Worm (Caenorhabditis elegans) whole organism, L4 larva: ENCODE data around the gene ensh-1.

Source experiments
- F37D6.2 ChIP-seq: sonication (generic microtip); optimal IDR thresholded peaks from 2 replicates; lab custom pipeline; 2016; ENCODE audit warnings: mild to moderate bottlenecking, missing genetic modification characterization, missing compliant biosample characterization
- T26A8.4 ChIP-seq: fragments of 200-800 bp; sonication (Bioruptor generic); IDR thresholded peaks from 2 replicates; pipeline ENCODE4 v1.3.6; 2022; ENCODE audit warnings: missing genetic modification characterization, missing compliant biosample characterization
- Y105C5A.15 ChIP-seq: fragments of 200-800 bp; sonication (Bioruptor generic); IDR thresholded peaks from 2 replicates; pipeline ENCODE4 v1.3.6; 2022; ENCODE audit warnings: missing genetic modification characterization, missing compliant biosample characterization
- Y75B8A.6 ChIP-seq: fragments of 200-800 bp; sonication (Bioruptor generic); IDR thresholded peaks from 2 replicates; pipeline ENCODE4 v1.3.6; 2022; ENCODE audit warnings: missing genetic modification reagents, missing genetic modification characterization, missing compliant biosample characterization
- ZK337.2 ChIP-seq: fragments of 200-800 bp; sonication (Bioruptor generic); IDR thresholded peaks from 2 replicates; pipeline ENCODE4 v1.3.6; 2022; ENCODE audit warnings: missing genetic modification reagents, missing genetic modification characterization, missing compliant biosample characterization
- aha-1 ChIP-seq: fragments of 150-350 bp; peaks from one replicate; lab custom pipeline; 2014; ENCODE audit warnings: missing biosample characterization, missing genetic modification characterization
- ceh-28 ChIP-seq: fragments of 150-350 bp; optimal IDR thresholded peaks from 2 replicates; lab custom pipeline; 2014; ENCODE audit warnings: missing biosample characterization, missing genetic modification reagents, missing genetic modification characterization
- ceh-32 ChIP-seq: sonication (generic microtip); optimal IDR thresholded peaks from 2 replicates; lab custom pipeline; 2016; ENCODE audit warnings: mild to moderate bottlenecking, missing genetic modification characterization, missing compliant biosample characterization; ENCODE audit not compliant: poor library complexity
- ceh-62 ChIP-seq: sonication (generic microtip); optimal IDR thresholded peaks from 2 replicates; lab custom pipeline; 2017; ENCODE audit warnings: missing biosample characterization, missing genetic modification characterization
- daf-8 ChIP-seq: fragments of 200-800 bp; sonication (Bioruptor generic); IDR thresholded peaks from 2 replicates; pipeline ENCODE4 v1.3.6; 2022; ENCODE audit warnings: missing genetic modification characterization, missing compliant biosample characterization
- dpl-1 ChIP-seq: fragments of 150-350 bp; optimal IDR thresholded peaks from 2 replicates; lab custom pipeline; 2014; ENCODE audit warnings: missing biosample characterization, missing genetic modification reagents, missing genetic modification characterization
- gei-8 ChIP-seq: fragments of 200-800 bp; sonication (Bioruptor generic); optimal IDR thresholded peaks from 2 replicates; lab custom pipeline; 2018; ENCODE audit warnings: mild to moderate bottlenecking, missing genetic modification characterization, missing compliant biosample characterization
- hmg-1.1 ChIP-seq: fragments of 200-800 bp; sonication (Bioruptor generic); IDR thresholded peaks from 2 replicates; pipeline ENCODE4 v1.3.6; 2022; ENCODE audit warnings: missing genetic modification reagents, missing genetic modification characterization, missing compliant biosample characterization
- lin-1 ChIP-seq: fragments of 200-800 bp; sonication (Bioruptor generic); IDR thresholded peaks from 2 replicates; pipeline ENCODE4 v1.3.6; 2022; ENCODE audit warnings: missing genetic modification reagents, missing genetic modification characterization, missing compliant biosample characterization
- lin-13 ChIP-seq: fragments of 150-350 bp; optimal IDR thresholded peaks from 2 replicates; lab custom pipeline; 2014; ENCODE audit warnings: missing biosample characterization, missing genetic modification reagents, missing genetic modification characterization
- madf-5 ChIP-seq, 2 experiments: fragments of 200-800 bp; sonication (Bioruptor generic); IDR thresholded peaks; 2 replicates each; pipeline ENCODE4 v1.3.6; 2022; ENCODE audit warnings: missing compliant biosample characterization in 2 of 2, missing genetic modification characterization in 2 of 2
- mdl-1 ChIP-seq, 2 experiments: fragments of 150-350 bp in 1 of 2; sonication (generic microtip) in 1 of 2; optimal IDR thresholded peaks; 2 replicates each; lab custom pipeline; 2014 to 2017; ENCODE audit warnings: missing biosample characterization in 2 of 2, missing genetic modification characterization in 2 of 2
- mdt-29 ChIP-seq: fragments of 200-800 bp; sonication (Bioruptor generic); IDR thresholded peaks from 2 replicates; pipeline ENCODE4 v1.3.6; 2022; ENCODE audit warnings: missing genetic modification reagents, missing genetic modification characterization, missing compliant biosample characterization
- mep-1 ChIP-seq: fragments of 150-350 bp; sonication (generic microtip); optimal IDR thresholded peaks from 3 replicates; lab custom pipeline; 2014; ENCODE audit warnings: missing biosample characterization, missing genetic modification characterization
- mxl-3 ChIP-seq: fragments of 200-800 bp; sonication (Bioruptor generic); optimal IDR thresholded peaks from 2 replicates; lab custom pipeline; 2018; ENCODE audit warnings: mild to moderate bottlenecking, missing genetic modification characterization, missing compliant biosample characterization
- nhr-28 ChIP-seq: fragments of 150-350 bp; optimal IDR thresholded peaks from 2 replicates; lab custom pipeline; 2014; ENCODE audit warnings: missing biosample characterization, missing genetic modification characterization
- nhr-41 ChIP-seq: fragments of 200-800 bp; sonication (Bioruptor generic); IDR thresholded peaks from 2 replicates; pipeline ENCODE4 v1.3.6; 2022; ENCODE audit warnings: missing genetic modification reagents, missing genetic modification characterization, missing compliant biosample characterization
- nhr-42 ChIP-seq: fragments of 200-800 bp; sonication (Bioruptor generic); IDR thresholded peaks from 2 replicates; pipeline ENCODE4 v1.3.6; 2022; ENCODE audit warnings: missing genetic modification characterization, missing compliant biosample characterization
- nhr-76 ChIP-seq: fragments of 150-350 bp; optimal IDR thresholded peaks from 2 replicates; lab custom pipeline; 2014; ENCODE audit warnings: missing biosample characterization, missing genetic modification characterization
- pha-4 ChIP-seq, 2 experiments: fragments of 150-350 bp in 1 of 2; fragments of 200-800 bp in 1 of 2; sonication (Bioruptor generic) in 1 of 2; IDR thresholded peaks in 1 of 2; optimal IDR thresholded peaks in 1 of 2; 2 replicates each; pipeline versions ENCODE4 v1.3.6 to Lab custom; 2014 to 2022; ENCODE audit warnings: missing genetic modification characterization in 2 of 2, missing genetic modification reagents in 2 of 2, missing biosample characterization in 1 of 2, missing compliant biosample characterization in 1 of 2
- php-3 ChIP-seq: fragments of 200-800 bp; sonication (Bioruptor generic); IDR thresholded peaks from 2 replicates; pipeline ENCODE4 v1.3.6; 2022; ENCODE audit warnings: missing genetic modification reagents, missing genetic modification characterization, missing compliant biosample characterization
- skn-1 ChIP-seq: fragments of 150-350 bp; optimal IDR thresholded peaks from 2 replicates; lab custom pipeline; 2014; ENCODE audit warnings: missing biosample characterization, missing genetic modification characterization
- snpc-1.2 ChIP-seq: fragments of 200-800 bp; sonication (Bioruptor generic); IDR thresholded peaks from 2 replicates; pipeline ENCODE4 v1.3.6; 2022; ENCODE audit warnings: missing genetic modification reagents, missing genetic modification characterization, missing compliant biosample characterization
- tag-97 ChIP-seq: fragments of 200-800 bp; sonication (Bioruptor generic); IDR thresholded peaks from 2 replicates; pipeline ENCODE4 v1.3.6; 2022; ENCODE audit warnings: missing genetic modification characterization, missing compliant biosample characterization
- unc-62 ChIP-seq, 3 experiments: fragments of 150-350 bp in 1 of 3; sonication (generic microtip); optimal IDR thresholded peaks in 2 of 3; peaks in 1 of 3; 1 replicate in 1 of 3; 2 replicates in 2 of 3; lab custom pipeline; 2014 to 2017; ENCODE audit warnings: missing biosample characterization in 3 of 3, missing genetic modification characterization in 3 of 3, missing genetic modification reagents in 3 of 3, missing genotype in 1 of 3
- zip-2 ChIP-seq: fragments of 150-350 bp; optimal IDR thresholded peaks from 2 replicates; lab custom pipeline; 2014; ENCODE audit warnings: missing biosample characterization, missing genetic modification characterization
- ztf-11 ChIP-seq: fragments of 150-350 bp; optimal IDR thresholded peaks from 2 replicates; lab custom pipeline; 2014; ENCODE audit warnings: missing biosample characterization, missing genetic modification characterization

The ensh-1 gene

DNA sequence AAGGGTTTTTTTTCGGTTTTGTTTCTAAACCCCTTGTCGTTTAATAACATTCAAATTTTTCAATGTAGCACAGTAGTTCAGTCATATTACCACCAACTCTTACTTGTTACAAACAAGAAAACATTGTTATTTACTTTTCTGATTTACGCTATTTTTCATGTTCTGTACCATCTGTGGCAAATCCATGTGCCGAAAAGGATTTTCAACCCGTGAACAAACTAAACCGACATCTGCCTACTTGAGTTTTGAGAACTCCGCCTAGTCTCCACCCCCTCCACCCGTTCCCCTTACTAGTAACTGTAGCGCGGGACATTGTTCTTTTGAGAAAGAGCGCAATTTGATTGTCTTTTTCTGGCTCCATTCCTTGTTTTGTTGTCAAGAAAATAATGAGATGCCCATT, at the start of gene ensh-1:
TSS of gene ensh-1 (plus strand) at position 301 of the 400 bp plus-strand sequence.
- TF ChIP-seq mdt-29 (GFP tag; lab: Robert Waterston, UW) = no peak
- TF ChIP-seq ceh-62 (tag; lab: Kevin White, UChicago) = no peak
- TF ChIP-seq ceh-32 (tag; lab: Kevin White, UChicago) = no peak
- no peak for TF ChIP-seq Y75B8A.6 (GFP tag; lab: Robert Waterston, UW)
- TF ChIP-seq aha-1 (tag; lab: Kevin White, UChicago) = peak; percentile 20
- no peak for TF ChIP-seq nhr-76
- TF ChIP-seq T26A8.4 (GFP tag; lab: Robert Waterston, UW) = no peak
- no peak for TF ChIP-seq tag-97 (GFP tag; lab: Robert Waterston, UW)
- no peak for TF ChIP-seq ceh-28 (tag; lab: Kevin White, UChicago)
- TF ChIP-seq, all 104 proteins: peak for 1

DNA sequence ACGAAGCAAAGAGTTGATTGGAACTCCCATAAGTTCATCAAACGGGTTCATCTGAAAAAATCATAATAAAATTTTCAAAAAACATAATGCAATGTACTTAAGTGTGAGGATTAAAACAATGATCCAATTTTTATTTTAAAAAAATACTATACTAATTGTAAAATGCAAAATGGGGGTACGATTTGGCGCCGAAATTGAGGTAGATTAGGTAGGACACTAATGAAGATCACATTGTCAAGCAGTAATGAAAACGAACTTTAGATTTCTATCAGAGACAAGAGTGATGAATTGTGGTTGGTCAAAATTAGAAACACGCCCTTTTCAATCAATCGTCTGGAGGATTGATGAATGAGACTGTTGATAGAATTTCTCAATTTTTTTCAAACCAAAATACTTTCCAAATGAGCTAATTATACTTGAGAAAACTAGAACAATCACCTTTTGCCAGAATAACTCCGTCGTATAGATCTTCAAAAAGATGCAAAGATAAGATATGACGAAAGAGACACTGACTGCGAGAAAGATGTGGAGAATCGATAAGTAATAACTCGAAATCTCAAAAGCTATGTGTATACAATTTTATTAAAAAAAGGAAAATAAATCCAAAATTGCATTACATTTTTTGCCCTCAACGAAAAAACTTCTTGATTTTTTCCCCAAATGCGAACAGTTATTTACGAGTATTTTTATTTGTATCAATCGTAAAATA, 47.1 kb upstream of the ensh-1 start, which contains the start of gene C06E2.5:
TSS of gene C06E2.5 (minus strand) at position 51 of the 709 bp plus-strand sequence.
- TF ChIP-seq skn-1 (tag; lab: Kevin White, UChicago) = no peak
- peak in 1 of 2 experiments; percentile 45 for TF ChIP-seq unc-62 (GFP tag; optimal IDR thresholded peaks at IDR 0.05 in 1 of 2; lab: Kevin White, UChicago)
- no peak for TF ChIP-seq unc-62 (tag; optimal IDR thresholded peaks at IDR 0.05; lab: Kevin White, UChicago)

DNA sequence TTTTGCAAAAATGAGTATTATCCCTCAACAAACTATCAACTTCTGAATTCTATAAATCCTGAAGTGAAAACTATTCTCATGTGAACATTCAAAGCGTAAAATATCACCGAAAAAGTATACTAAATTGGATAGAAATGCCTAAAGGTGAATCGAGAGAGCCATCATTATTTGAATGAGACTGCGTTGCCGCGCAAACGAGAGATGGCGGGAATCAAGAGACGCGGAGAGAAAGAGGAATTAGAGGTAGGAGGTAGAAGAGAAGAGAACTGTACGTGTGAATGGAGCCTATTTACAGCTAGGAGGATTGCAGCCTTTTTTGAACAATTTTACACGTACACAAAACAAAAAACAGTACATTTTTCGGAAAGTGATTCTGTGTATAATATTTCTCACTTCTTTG, 45.7 kb upstream of the ensh-1 start:
- no peak for TF ChIP-seq php-3 (GFP tag; lab: Robert Waterston, UW)
- no peak for TF ChIP-seq Y105C5A.15 (GFP tag; lab: Robert Waterston, UW)
- TF ChIP-seq dpl-1 = peak; percentile 26
- no peak for TF ChIP-seq pha-4 (GFP tag; IDR thresholded peaks at IDR 0.05; lab: Robert Waterston, UW)
- no peak for TF ChIP-seq pha-4 (tag; optimal IDR thresholded peaks at IDR 0.05; lab: Kevin White, UChicago)
- TF ChIP-seq hmg-1.1 (GFP tag; lab: Robert Waterston, UW) = no peak
- TF ChIP-seq lin-13 = no peak
- TF ChIP-seq zip-2 (tag; lab: Kevin White, UChicago) = no peak
- no peak for TF ChIP-seq ZK337.2 (GFP tag; lab: Robert Waterston, UW)
- TF ChIP-seq ztf-11 (tag; lab: Kevin White, UChicago) = no peak
- TF ChIP-seq, all 104 proteins: peak for 1

DNA sequence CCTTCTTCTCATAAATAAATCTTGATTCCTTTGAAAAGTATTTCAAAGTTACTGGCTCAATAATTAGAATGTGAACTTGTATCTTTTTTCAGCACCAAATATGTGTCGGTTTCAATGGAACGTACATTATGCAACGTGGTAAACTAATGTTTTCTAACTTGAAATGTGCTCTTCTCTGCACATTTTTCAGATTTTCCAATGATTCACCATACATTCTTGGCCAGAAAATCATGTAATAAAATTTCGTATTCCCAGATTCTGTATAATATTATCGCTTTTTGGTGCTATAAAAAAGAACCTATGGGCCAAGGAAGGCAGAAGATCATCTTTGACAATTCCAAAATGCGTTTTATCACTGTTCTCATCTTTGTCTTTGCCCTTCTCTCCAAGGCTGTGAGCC, 44.2 kb upstream of the ensh-1 start, which contains the start of gene C06E2.9:
TSS of gene C06E2.9 (plus strand) at position 301 of the 400 bp plus-strand sequence.
- TF ChIP-seq unc-62 (GFP tag; optimal IDR thresholded peaks at IDR 0.05 in 1 of 2; lab: Kevin White, UChicago) (peak in 1 of 2 experiments; percentile 2), unc-62 (tag; optimal IDR thresholded peaks at IDR 0.05; lab: Kevin White, UChicago) (no peak), mdl-1 (tag; optimal IDR thresholded peaks at IDR 0.05; lab: Kevin White, UChicago) (no peak)
- TF ChIP-seq, all 104 proteins: peak for 1

DNA sequence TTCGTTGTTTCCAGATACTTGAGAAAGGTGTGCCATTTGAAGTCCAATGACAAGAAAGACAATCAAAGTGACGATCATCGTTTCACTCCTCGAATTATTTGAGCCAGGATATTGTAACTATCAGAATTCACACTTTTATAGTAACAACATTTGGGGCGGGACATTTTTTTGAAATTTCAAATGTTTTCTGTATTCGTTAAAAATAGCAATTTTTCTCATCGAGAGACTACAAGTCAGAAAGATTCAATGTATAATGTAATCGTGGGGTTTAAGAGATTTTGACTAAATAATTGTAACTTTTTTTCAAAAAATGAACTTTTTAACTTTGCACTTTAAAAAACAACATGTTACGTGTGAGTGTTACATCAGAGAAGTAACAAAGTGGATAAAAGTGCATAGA, 38.6 kb upstream of the ensh-1 start, which contains the start of gene ins-9:
TSS of gene ins-9 (minus strand) at position 101 of the 400 bp plus-strand sequence.
- TF ChIP-seq lin-1 (GFP tag; lab: Robert Waterston, UW) = no peak
- TF ChIP-seq mep-1 = no peak
- no peak for TF ChIP-seq mxl-3 (GFP tag; lab: Kevin White, UChicago)
- TF ChIP-seq nhr-41 = no peak
- no peak for TF ChIP-seq nhr-28
- no peak for TF ChIP-seq gei-8
- no peak for TF ChIP-seq madf-5 (GFP tag; IDR thresholded peaks at IDR 0.05; lab: Robert Waterston, UW)
- TF ChIP-seq snpc-1.2 (GFP tag; lab: Robert Waterston, UW) = no peak
- no peak for TF ChIP-seq nhr-42
- TF ChIP-seq skn-1 (tag; lab: Kevin White, UChicago) = no peak
- no peak for TF ChIP-seq F37D6.2 (tag; lab: Kevin White, UChicago)
- TF ChIP-seq aha-1 (tag; lab: Kevin White, UChicago) = no peak
- TF ChIP-seq daf-8 (GFP tag; lab: Robert Waterston, UW) = no peak
- TF ChIP-seq, all 104 proteins: peak for 0
